Worm (Caenorhabditis elegans) whole organism, L1 larva: ENCODE data around the gene fbxb-53.

Experiments
- C34B4.2 ChIP-seq: sonication (generic microtip); optimal IDR thresholded peaks from 2 replicates; lab custom pipeline; 2017; ENCODE audit warnings: mild to moderate bottlenecking, missing genetic modification characterization, missing compliant biosample characterization
- F16B12.6 ChIP-seq: fragments of 150-350 bp; optimal IDR thresholded peaks from 2 replicates; lab custom pipeline; 2014; ENCODE audit warnings: missing biosample characterization, missing genetic modification characterization
- Y116A8C.19 ChIP-seq: sonication (generic microtip); optimal IDR thresholded peaks from 2 replicates; lab custom pipeline; 2016; ENCODE audit warnings: missing compliant biosample characterization, missing genetic modification characterization, borderline replicate concordance
- aly-2 ChIP-seq: fragments of 150-350 bp; optimal IDR thresholded peaks from 2 replicates; lab custom pipeline; 2014; ENCODE audit warnings: missing biosample characterization, missing genetic modification characterization
- blmp-1 ChIP-seq: fragments of 150-350 bp; optimal IDR thresholded peaks from 2 replicates; lab custom pipeline; 2014; ENCODE audit warnings: missing biosample characterization, missing genetic modification characterization
- ceh-8 ChIP-seq: fragments of 200-800 bp; sonication (Bioruptor generic); optimal IDR thresholded peaks from 2 replicates; lab custom pipeline; 2018; ENCODE audit warnings: mild to moderate bottlenecking, missing genetic modification characterization, moderate library complexity, missing compliant biosample characterization
- ceh-82 ChIP-seq, 3 experiments: fragments of 150-350 bp in 1 of 3; sonication (generic microtip) in 2 of 3; optimal IDR thresholded peaks; 2 replicates each; lab custom pipeline; 2014 to 2017; ENCODE audit warnings: missing biosample characterization in 3 of 3, missing genetic modification characterization in 3 of 3
- ceh-88 ChIP-seq: fragments of 200-800 bp; sonication (Bioruptor generic); IDR thresholded peaks from 2 replicates; pipeline ENCODE4 v1.3.6; 2022; ENCODE audit warnings: missing genetic modification characterization, missing compliant biosample characterization
- dpl-1 ChIP-seq, 3 experiments: fragments of 150-350 bp in 2 of 3; sonication (generic microtip) in 1 of 3; optimal IDR thresholded peaks; 2 replicates each; lab custom pipeline; 2014 to 2017; ENCODE audit warnings: missing biosample characterization in 3 of 3, missing genetic modification characterization in 3 of 3, missing genetic modification reagents in 3 of 3
- dsc-1 ChIP-seq: sonication (generic microtip); optimal IDR thresholded peaks from 2 replicates; lab custom pipeline; 2016; ENCODE audit warnings: mild to moderate bottlenecking, missing genetic modification characterization, missing compliant biosample characterization
- efl-1 ChIP-seq, 4 experiments: fragments of 150-350 bp; optimal IDR thresholded peaks in 3 of 4; peaks in 1 of 4; 1 replicate in 1 of 4; 2 replicates in 3 of 4; lab custom pipeline; 2014; ENCODE audit warnings: missing biosample characterization in 2 of 4, missing genetic modification characterization in 2 of 4, missing genetic modification reagents in 2 of 4
- efl-3 ChIP-seq: fragments of 200-800 bp; sonication (Bioruptor generic); optimal IDR thresholded peaks from 2 replicates; lab custom pipeline; 2018; ENCODE audit warnings: mild to moderate bottlenecking, missing genetic modification characterization, missing compliant biosample characterization
- ets-5 ChIP-seq: fragments of 200-800 bp; sonication (Bioruptor generic); IDR thresholded peaks from 2 replicates; pipeline ENCODE4 v1.3.6; 2022; ENCODE audit warnings: missing genetic modification characterization, missing compliant biosample characterization
- fkh-10 ChIP-seq: sonication (generic microtip); optimal IDR thresholded peaks from 2 replicates; lab custom pipeline; 2017; ENCODE audit warnings: missing biosample characterization, missing genetic modification reagents, missing genetic modification characterization
- fos-1 ChIP-seq: fragments of 150-350 bp; optimal IDR thresholded peaks from 2 replicates; lab custom pipeline; 2014; ENCODE audit warnings: missing biosample characterization, missing genetic modification characterization
- grh-1 ChIP-seq: fragments of 200-800 bp; sonication (Bioruptor generic); IDR thresholded peaks from 2 replicates; pipeline ENCODE4 v1.3.6; 2022; ENCODE audit warnings: missing genetic modification reagents, missing genetic modification characterization, missing compliant biosample characterization
- hlh-17 ChIP-seq: fragments of 200-800 bp; sonication (Bioruptor generic); optimal IDR thresholded peaks from 2 replicates; lab custom pipeline; 2018; ENCODE audit warnings: missing genetic modification characterization, mild to moderate bottlenecking, missing compliant biosample characterization, moderate library complexity, borderline replicate concordance
- hlh-4 ChIP-seq: sonication (generic microtip); optimal IDR thresholded peaks from 2 replicates; lab custom pipeline; 2016; ENCODE audit warnings: mild to moderate bottlenecking, missing genetic modification characterization, missing compliant biosample characterization
- jun-1 ChIP-seq: fragments of 150-350 bp; optimal IDR thresholded peaks from 2 replicates; lab custom pipeline; 2014; ENCODE audit warnings: missing biosample characterization, missing genetic modification reagents, missing genetic modification characterization
- lin-13 ChIP-seq: fragments of 150-350 bp; optimal IDR thresholded peaks from 2 replicates; lab custom pipeline; 2014; ENCODE audit warnings: missing biosample characterization, missing genetic modification reagents, missing genetic modification characterization
- lin-14 ChIP-seq: fragments of 200-800 bp; sonication (Bioruptor generic); optimal IDR thresholded peaks from 2 replicates; lab custom pipeline; 2018; ENCODE audit warnings: mild to moderate bottlenecking, missing genetic modification characterization, moderate library complexity, missing compliant biosample characterization
- lin-39 ChIP-seq: fragments of 150-350 bp; optimal IDR thresholded peaks from 2 replicates; lab custom pipeline; 2014; ENCODE audit warnings: missing biosample characterization, missing genetic modification reagents, missing genetic modification characterization
- mep-1 ChIP-seq: fragments of 150-350 bp; optimal IDR thresholded peaks from 2 replicates; lab custom pipeline; 2014; ENCODE audit warnings: missing biosample characterization, missing genetic modification characterization
- nhr-19 ChIP-seq: fragments of 200-800 bp; sonication (Bioruptor generic); conservative IDR thresholded peaks from 2 replicates; pipeline ENCODE4 v1.3.6; 2022; ENCODE audit warnings: missing genetic modification characterization, missing compliant biosample characterization
- nhr-237 ChIP-seq: fragments of 150-350 bp; optimal IDR thresholded peaks from 2 replicates; lab custom pipeline; 2014; ENCODE audit warnings: missing biosample characterization, missing genetic modification characterization
- nhr-28 ChIP-seq: fragments of 150-350 bp; optimal IDR thresholded peaks from 2 replicates; lab custom pipeline; 2014; ENCODE audit warnings: missing biosample characterization, missing genetic modification characterization
- nhr-71 ChIP-seq: sonication (generic microtip); optimal IDR thresholded peaks from 2 replicates; lab custom pipeline; 2016; ENCODE audit warnings: mild to moderate bottlenecking, missing genetic modification characterization, moderate library complexity, missing compliant biosample characterization
- nhr-76 ChIP-seq: sonication (generic microtip); optimal IDR thresholded peaks from 2 replicates; lab custom pipeline; 2017; ENCODE audit warnings: missing biosample characterization, missing genetic modification characterization
- nhr-77 ChIP-seq: fragments of 150-350 bp; optimal IDR thresholded peaks from 2 replicates; lab custom pipeline; 2014; ENCODE audit warnings: missing biosample characterization, missing genetic modification characterization
- nhr-84 ChIP-seq: sonication (generic microtip); optimal IDR thresholded peaks from 2 replicates; lab custom pipeline; 2017; ENCODE audit warnings: missing biosample characterization, missing genetic modification characterization
- nhr-90 ChIP-seq: sonication (generic microtip); optimal IDR thresholded peaks from 2 replicates; lab custom pipeline; 2016; ENCODE audit warnings: mild to moderate bottlenecking, missing genetic modification characterization, missing compliant biosample characterization; ENCODE audit not compliant: poor library complexity
- pag-3 ChIP-seq: sonication (generic microtip); optimal IDR thresholded peaks from 2 replicates; lab custom pipeline; 2017; ENCODE audit warnings: missing genetic modification characterization, mild to moderate bottlenecking, missing compliant biosample characterization, antibody characterized with exemption, borderline replicate concordance; ENCODE audit not compliant: insufficient read depth
- skn-1 ChIP-seq: fragments of 150-350 bp; optimal IDR thresholded peaks from 2 replicates; lab custom pipeline; 2014; ENCODE audit warnings: missing biosample characterization, missing genetic modification characterization
- snu-23 ChIP-seq: sonication (generic microtip); optimal IDR thresholded peaks from 2 replicates; lab custom pipeline; 2016; ENCODE audit warnings: missing genetic modification characterization, missing compliant biosample characterization
- sox-4 ChIP-seq: sonication (generic microtip); optimal IDR thresholded peaks from 2 replicates; lab custom pipeline; 2016; ENCODE audit warnings: missing genetic modification characterization, missing compliant biosample characterization
- sup-37 ChIP-seq: fragments of 200-800 bp; sonication (Bioruptor generic); optimal IDR thresholded peaks from 2 replicates; lab custom pipeline; 2018; ENCODE audit warnings: mild to moderate bottlenecking, missing genetic modification characterization, missing compliant biosample characterization
- swsn-7 ChIP-seq: sonication (generic microtip); optimal IDR thresholded peaks from 2 replicates; lab custom pipeline; 2016; ENCODE audit warnings: missing genetic modification characterization, missing compliant biosample characterization
- tbx-2 ChIP-seq: sonication (generic microtip); optimal IDR thresholded peaks from 2 replicates; lab custom pipeline; 2016; ENCODE audit warnings: missing genetic modification characterization, missing compliant biosample characterization
- unc-130 ChIP-seq: fragments of 150-350 bp; optimal IDR thresholded peaks from 2 replicates; lab custom pipeline; 2017; ENCODE audit warnings: missing biosample characterization, missing genetic modification characterization, inconsistent platforms
- unc-30 ChIP-seq: sonication (generic microtip); optimal IDR thresholded peaks from 2 replicates; lab custom pipeline; 2017; ENCODE audit warnings: missing biosample characterization, missing genetic modification characterization
- unc-86 ChIP-seq: sonication (generic microtip); optimal IDR thresholded peaks from 2 replicates; lab custom pipeline; 2016; ENCODE audit warnings: missing genetic modification characterization, missing compliant biosample characterization
- unc-98 ChIP-seq: fragments of 200-800 bp; sonication (Bioruptor generic); IDR thresholded peaks from 2 replicates; pipeline ENCODE4 v1.3.6; 2022; ENCODE audit warnings: missing genetic modification characterization, missing compliant biosample characterization
- vab-15 ChIP-seq: sonication (generic microtip); optimal IDR thresholded peaks from 2 replicates; lab custom pipeline; 2017; ENCODE audit warnings: missing genotype, mild to moderate bottlenecking, missing genetic modification characterization, missing compliant biosample characterization
- zag-1 ChIP-seq: fragments of 150-350 bp; optimal IDR thresholded peaks from 2 replicates; lab custom pipeline; 2014; ENCODE audit warnings: missing biosample characterization, missing genetic modification characterization

The fbxb-53 gene

DNA sequence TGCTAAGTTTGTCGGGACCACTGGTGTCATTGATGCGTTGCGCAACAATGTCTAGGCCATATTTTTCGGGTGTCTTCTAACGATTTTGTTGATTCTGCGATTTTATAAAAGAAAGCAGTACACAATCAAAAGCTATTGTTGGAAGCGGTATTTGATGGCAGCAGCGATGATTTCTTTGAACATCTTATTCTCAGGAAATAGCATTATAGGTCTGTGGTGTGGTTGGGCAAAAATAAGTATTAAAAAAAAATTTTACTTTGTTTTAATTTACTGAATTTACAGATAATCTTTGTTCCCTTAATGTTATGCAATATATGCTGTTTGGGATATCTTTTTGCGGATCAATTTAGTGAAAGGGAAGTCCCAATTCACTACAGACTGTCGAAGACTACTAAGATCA lies 351 bp downstream of the fbxb-53 start, which contains the start of gene F36H5.10:
F36H5.10 (plus strand) TSS at position 301 of the 400 bp plus-strand sequence.
- TF ChIP-seq zag-1 (tag; lab: Kevin White, UChicago), result no peak
- no peak for TF ChIP-seq nhr-90 (tag; lab: Kevin White, UChicago)
- TF ChIP-seq hlh-4, result no peak
- TF ChIP-seq skn-1 (tag; lab: Kevin White, UChicago), result no peak
- no peak for TF ChIP-seq fkh-10 (GFP tag; lab: Kevin White, UChicago)
- TF ChIP-seq sox-4 (tag; lab: Kevin White, UChicago), result no peak
- TF ChIP-seq lin-39 (tag; lab: Kevin White, UChicago), result no peak
- TF ChIP-seq dpl-1 (GFP tag; optimal IDR thresholded peaks at IDR 0.05; lab: Kevin White, UChicago), result no peak
- no peak for TF ChIP-seq ceh-82 (tag; optimal IDR thresholded peaks at IDR 0.05; lab: Kevin White, UChicago)
- TF ChIP-seq C34B4.2 (tag; lab: Kevin White, UChicago), result no peak
- no peak for TF ChIP-seq Y116A8C.19 (tag; lab: Kevin White, UChicago)
- no peak for TF ChIP-seq nhr-76 (tag; lab: Kevin White, UChicago)
- TF ChIP-seq F16B12.6 (tag; lab: Kevin White, UChicago), result no peak
- TF ChIP-seq jun-1 (tag; lab: Kevin White, UChicago), result no peak
- TF ChIP-seq unc-130 (tag; lab: Kevin White, UChicago), result no peak
- TF ChIP-seq unc-30 (tag; lab: Kevin White, UChicago), result no peak
- TF ChIP-seq nhr-19 (GFP tag; lab: Robert Waterston, UW), result no peak
- TF ChIP-seq blmp-1 (tag; lab: Kevin White, UChicago), result no peak
- no peak for TF ChIP-seq efl-3 (GFP tag; lab: Kevin White, UChicago)
- TF ChIP-seq, all 84 proteins: peak for 0

DNA sequence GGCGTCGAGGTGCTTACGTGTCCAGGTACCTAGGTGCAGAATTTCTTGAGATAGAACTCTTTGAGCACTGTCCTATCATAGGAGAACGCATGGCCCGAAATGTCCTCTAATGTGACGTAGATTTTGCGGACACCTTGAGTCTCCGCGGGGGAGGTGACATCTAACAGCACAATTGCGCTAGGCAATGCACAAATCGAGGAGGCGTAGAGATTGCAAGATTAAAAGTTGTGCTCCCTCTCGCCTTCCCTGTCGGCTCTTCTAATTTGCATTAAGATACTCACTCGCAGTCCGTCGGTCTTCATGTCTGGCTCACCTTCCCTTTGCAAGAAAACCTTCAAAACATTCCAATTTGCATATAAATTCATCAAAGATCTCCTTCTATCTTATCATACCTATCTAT lies 2.9 kb downstream of the fbxb-53 start, which contains the start of gene F36H5.18:
F36H5.18 (plus strand) TSS at position 301 of the 400 bp plus-strand sequence.
- TF ChIP-seq nhr-28 (tag; lab: Kevin White, UChicago), result no peak
- no peak for TF ChIP-seq unc-30 (tag; lab: Kevin White, UChicago)
- no peak for TF ChIP-seq ceh-88 (GFP tag; lab: Robert Waterston, UW)
- TF ChIP-seq efl-3 (GFP tag; lab: Kevin White, UChicago), result no peak
- no peak for TF ChIP-seq unc-86 (tag; lab: Kevin White, UChicago)
- no peak for TF ChIP-seq fos-1 (tag; lab: Kevin White, UChicago)
- TF ChIP-seq pag-3 (tag; lab: Kevin White, UChicago), result no peak
- no peak for TF ChIP-seq vab-15 (tag; lab: Kevin White, UChicago)
- no peak for TF ChIP-seq dsc-1
- no peak for TF ChIP-seq ceh-8
- no peak for TF ChIP-seq tbx-2 (tag; lab: Kevin White, UChicago)
- TF ChIP-seq mep-1 (tag; lab: Kevin White, UChicago), result no peak
- no peak for TF ChIP-seq lin-14 (GFP tag; lab: Kevin White, UChicago)
- no peak for TF ChIP-seq sup-37 (GFP tag; lab: Kevin White, UChicago)
- TF ChIP-seq lin-13, result no peak
- no peak for TF ChIP-seq nhr-237 (tag; lab: Kevin White, UChicago)
- no peak for TF ChIP-seq hlh-17 (GFP tag; lab: Kevin White, UChicago)
- no peak for TF ChIP-seq nhr-77 (tag; lab: Kevin White, UChicago)

DNA sequence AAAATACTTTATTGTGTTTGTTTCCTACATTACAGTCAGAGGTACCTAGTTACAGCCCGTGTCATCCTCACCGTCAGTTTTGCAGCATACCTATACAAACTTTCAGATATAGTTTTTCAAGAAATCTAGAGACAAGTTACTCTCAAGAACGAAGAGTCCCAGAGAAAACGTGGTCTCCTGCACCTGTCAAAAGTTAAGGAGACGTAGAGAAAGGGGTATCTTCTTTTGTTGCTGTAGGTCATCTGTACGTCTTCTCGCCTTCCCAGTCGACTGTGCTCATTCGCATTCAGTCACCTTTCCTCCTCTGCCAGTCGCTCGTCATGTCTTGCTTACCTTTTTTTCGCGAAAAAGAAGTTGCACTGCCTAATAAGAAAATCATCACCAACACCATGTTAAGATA lies 4.9 kb downstream of the fbxb-53 start, which contains the start of gene F36H5.4:
F36H5.4 (plus strand) TSS at position 301 of the 400 bp plus-strand sequence.
- no peak for TF ChIP-seq nhr-84 (tag; lab: Kevin White, UChicago)
- no peak for TF ChIP-seq swsn-7
- no peak for TF ChIP-seq snu-23 (GFP tag; lab: Kevin White, UChicago)
- no peak for TF ChIP-seq efl-1 (optimal IDR thresholded peaks at IDR 0.05; lab: Kevin White, UChicago)
- no peak for TF ChIP-seq efl-1 (GFP tag; optimal IDR thresholded peaks at IDR 0.05 in 1 of 2; lab: Kevin White, UChicago)
- TF ChIP-seq hlh-4, result no peak
- TF ChIP-seq grh-1 (GFP tag; lab: Robert Waterston, UW), result no peak
- no peak for TF ChIP-seq lin-39 (tag; lab: Kevin White, UChicago)
- TF ChIP-seq sox-4 (tag; lab: Kevin White, UChicago), result no peak
- no peak for TF ChIP-seq blmp-1 (tag; lab: Kevin White, UChicago)
- TF ChIP-seq ceh-82 (tag; optimal IDR thresholded peaks at IDR 0.05; lab: Kevin White, UChicago), result no peak
- TF ChIP-seq skn-1 (tag; lab: Kevin White, UChicago), result no peak
- TF ChIP-seq aly-2 (tag; lab: Kevin White, UChicago), result no peak
- no peak for TF ChIP-seq nhr-71 (tag; lab: Kevin White, UChicago)
- no peak for TF ChIP-seq ets-5 (GFP tag; lab: Robert Waterston, UW)
- TF ChIP-seq vab-15 (tag; lab: Kevin White, UChicago), result no peak
- no peak for TF ChIP-seq nhr-19 (GFP tag; lab: Robert Waterston, UW)
- no peak for TF ChIP-seq unc-98 (GFP tag; lab: Robert Waterston, UW)
